Worm (Caenorhabditis elegans) whole organism, L2 larva: ENCODE results near the gene ZK1098.3.

Source experiments
- blmp-1 ChIP-seq: sonication (generic microtip); optimal IDR thresholded peaks from 2 replicates; lab custom pipeline; 2017; ENCODE audit warnings: missing genetic modification characterization, mild to moderate bottlenecking, missing compliant biosample characterization, antibody characterized with exemption, moderate library complexity; ENCODE audit not compliant: insufficient read depth
- ztf-11 ChIP-seq: sonication (generic microtip); optimal IDR thresholded peaks from 2 replicates; lab custom pipeline; 2017; ENCODE audit warnings: missing biosample characterization, missing genetic modification characterization

DNA sequence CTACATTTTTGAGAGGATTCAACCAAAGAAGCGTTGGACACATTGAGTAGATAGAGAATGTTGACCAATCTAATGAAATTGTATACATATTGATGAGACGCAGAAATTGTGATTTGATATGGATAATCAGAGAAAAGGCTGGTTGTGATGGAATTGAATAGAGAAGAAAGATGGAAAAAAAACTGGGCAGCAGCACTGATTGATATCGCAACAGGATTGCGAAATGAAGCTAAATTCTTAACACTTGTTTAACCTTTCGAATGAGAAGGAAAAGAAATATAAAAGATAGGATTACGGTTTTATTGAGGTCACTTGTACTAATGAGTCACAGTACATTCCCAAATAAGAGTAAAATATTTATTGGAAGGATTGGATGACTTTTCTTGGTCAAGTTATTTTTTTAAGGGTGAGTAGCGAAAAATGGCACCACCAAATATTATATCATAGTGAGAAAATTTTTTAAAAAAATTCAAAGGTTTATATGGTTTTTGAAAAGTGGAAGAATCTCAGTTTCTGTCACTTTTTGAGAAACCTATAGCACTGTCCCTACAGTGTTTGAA lies 36.3 kb downstream of the ZK1098.3 start:
- no peak for TF ChIP-seq blmp-1 (tag; lab: Kevin White, UChicago)
- no peak for TF ChIP-seq ztf-11
